Worm (Caenorhabditis elegans): Measurements from ENCODE around the gene C35A11.4.

- TF ChIP-seq lin-39 (tag; optimal IDR thresholded peaks at IDR 0.05), result peak; percentile 46
- TF ChIP-seq tbx-2 (tag; optimal IDR thresholded peaks at IDR 0.05), result no peak
Observed at ce11 chrV:5442366-5442765, 49.4 kb upstream of the C35A11.4 start.

Data from whole organism, L3 larva.